Worm (Caenorhabditis elegans) whole organism, L1 larva: ENCODE results near the gene F58B4.2.
A peak's percentile ranks its signal among the peaks of the same experiment; 100 is the strongest.

ENCODE experiments used
- C16A3.4 ChIP-seq: fragments of 150-350 bp; optimal IDR thresholded peaks from 2 replicates; lab custom pipeline; 2014; ENCODE audit warnings: missing biosample characterization, missing genetic modification characterization
- Y116A8C.19 ChIP-seq: sonication (generic microtip); optimal IDR thresholded peaks from 2 replicates; lab custom pipeline; 2016; ENCODE audit warnings: missing compliant biosample characterization, missing genetic modification characterization, borderline replicate concordance
- aha-1 ChIP-seq: fragments of 150-350 bp; optimal IDR thresholded peaks from 2 replicates; lab custom pipeline; 2014; ENCODE audit warnings: missing biosample characterization, missing genetic modification characterization
- aly-2 ChIP-seq: fragments of 150-350 bp; optimal IDR thresholded peaks from 2 replicates; lab custom pipeline; 2014; ENCODE audit warnings: missing biosample characterization, missing genetic modification characterization
- blmp-1 ChIP-seq: fragments of 150-350 bp; optimal IDR thresholded peaks from 2 replicates; lab custom pipeline; 2014; ENCODE audit warnings: missing biosample characterization, missing genetic modification characterization
- ceh-90 ChIP-seq: sonication (generic microtip); optimal IDR thresholded peaks from 2 replicates; lab custom pipeline; 2016; ENCODE audit warnings: missing genetic modification characterization, missing compliant biosample characterization
- dpl-1 ChIP-seq, 3 experiments: fragments of 150-350 bp in 2 of 3; sonication (generic microtip) in 1 of 3; optimal IDR thresholded peaks; 2 replicates each; lab custom pipeline; 2014 to 2017; ENCODE audit warnings: missing biosample characterization in 3 of 3, missing genetic modification characterization in 3 of 3, missing genetic modification reagents in 3 of 3
- dsc-1 ChIP-seq: sonication (generic microtip); optimal IDR thresholded peaks from 2 replicates; lab custom pipeline; 2016; ENCODE audit warnings: mild to moderate bottlenecking, missing genetic modification characterization, missing compliant biosample characterization
- efl-1 ChIP-seq, 4 experiments: fragments of 150-350 bp; optimal IDR thresholded peaks in 3 of 4; peaks in 1 of 4; 1 replicate in 1 of 4; 2 replicates in 3 of 4; lab custom pipeline; 2014; ENCODE audit warnings: missing biosample characterization in 2 of 4, missing genetic modification characterization in 2 of 4, missing genetic modification reagents in 2 of 4
- efl-3 ChIP-seq: fragments of 200-800 bp; sonication (Bioruptor generic); optimal IDR thresholded peaks from 2 replicates; lab custom pipeline; 2018; ENCODE audit warnings: mild to moderate bottlenecking, missing genetic modification characterization, missing compliant biosample characterization
- elt-2 ChIP-seq: sonication (generic microtip); optimal IDR thresholded peaks from 2 replicates; lab custom pipeline; 2016; ENCODE audit warnings: missing genetic modification characterization, mild to moderate bottlenecking, inconsistent platforms, missing compliant biosample characterization, missing genetic modification reagents
- fkh-10 ChIP-seq: sonication (generic microtip); optimal IDR thresholded peaks from 2 replicates; lab custom pipeline; 2017; ENCODE audit warnings: missing biosample characterization, missing genetic modification reagents, missing genetic modification characterization
- fkh-8 ChIP-seq: sonication (generic microtip); optimal IDR thresholded peaks from 2 replicates; lab custom pipeline; 2016; ENCODE audit warnings: mild to moderate bottlenecking, missing genetic modification characterization, missing compliant biosample characterization
- grh-1 ChIP-seq: fragments of 200-800 bp; sonication (Bioruptor generic); IDR thresholded peaks from 2 replicates; pipeline ENCODE4 v1.3.6; 2022; ENCODE audit warnings: missing genetic modification reagents, missing genetic modification characterization, missing compliant biosample characterization
- irx-1 ChIP-seq: sonication (generic microtip); optimal IDR thresholded peaks from 2 replicates; lab custom pipeline; 2016; ENCODE audit warnings: missing genetic modification characterization, missing compliant biosample characterization
- jun-1 ChIP-seq: fragments of 150-350 bp; optimal IDR thresholded peaks from 2 replicates; lab custom pipeline; 2014; ENCODE audit warnings: missing biosample characterization, missing genetic modification reagents, missing genetic modification characterization
- lin-13 ChIP-seq: fragments of 150-350 bp; optimal IDR thresholded peaks from 2 replicates; lab custom pipeline; 2014; ENCODE audit warnings: missing biosample characterization, missing genetic modification reagents, missing genetic modification characterization
- lin-39 ChIP-seq: fragments of 150-350 bp; optimal IDR thresholded peaks from 2 replicates; lab custom pipeline; 2014; ENCODE audit warnings: missing biosample characterization, missing genetic modification reagents, missing genetic modification characterization
- lir-3 ChIP-seq: sonication (generic microtip); optimal IDR thresholded peaks from 2 replicates; lab custom pipeline; 2016; ENCODE audit warnings: mild to moderate bottlenecking, missing genetic modification characterization, moderate library complexity, missing compliant biosample characterization; ENCODE audit not compliant: poor library complexity
- lsy-2 ChIP-seq, 2 experiments: fragments of 150-350 bp; optimal IDR thresholded peaks; 2 replicates each; lab custom pipeline; 2014; ENCODE audit warnings: missing biosample characterization in 2 of 2, missing genetic modification characterization in 2 of 2
- mab-9 ChIP-seq: fragments of 200-800 bp; sonication (Bioruptor generic); IDR thresholded peaks from 2 replicates; pipeline ENCODE4 v1.3.6; 2022; ENCODE audit warnings: missing genetic modification reagents, missing genetic modification characterization, missing compliant biosample characterization
- mdl-1 ChIP-seq, 2 experiments: fragments of 150-350 bp; optimal IDR thresholded peaks; 2 replicates each; lab custom pipeline; 2014 to 2017; ENCODE audit warnings: missing biosample characterization in 2 of 2, missing genetic modification characterization in 2 of 2, inconsistent platforms in 1 of 2
- mef-2 ChIP-seq: fragments of 150-350 bp; optimal IDR thresholded peaks from 2 replicates; lab custom pipeline; 2014; ENCODE audit warnings: missing biosample characterization, missing genetic modification characterization
- mep-1 ChIP-seq: fragments of 150-350 bp; optimal IDR thresholded peaks from 2 replicates; lab custom pipeline; 2014; ENCODE audit warnings: missing biosample characterization, missing genetic modification characterization
- nhr-12 ChIP-seq: sonication (generic microtip); optimal IDR thresholded peaks from 2 replicates; lab custom pipeline; 2017; ENCODE audit warnings: missing biosample characterization, missing genetic modification characterization
- nhr-19 ChIP-seq: fragments of 200-800 bp; sonication (Bioruptor generic); conservative IDR thresholded peaks from 2 replicates; pipeline ENCODE4 v1.3.6; 2022; ENCODE audit warnings: missing genetic modification characterization, missing compliant biosample characterization
- nhr-20 ChIP-seq: sonication (generic microtip); optimal IDR thresholded peaks from 2 replicates; lab custom pipeline; 2016; ENCODE audit warnings: mild to moderate bottlenecking, missing genetic modification characterization, missing compliant biosample characterization
- nhr-28 ChIP-seq: fragments of 150-350 bp; optimal IDR thresholded peaks from 2 replicates; lab custom pipeline; 2014; ENCODE audit warnings: missing biosample characterization, missing genetic modification characterization
- nhr-76 ChIP-seq: sonication (generic microtip); optimal IDR thresholded peaks from 2 replicates; lab custom pipeline; 2017; ENCODE audit warnings: missing biosample characterization, missing genetic modification characterization
- nhr-84 ChIP-seq: sonication (generic microtip); optimal IDR thresholded peaks from 2 replicates; lab custom pipeline; 2017; ENCODE audit warnings: missing biosample characterization, missing genetic modification characterization
- nhr-85 ChIP-seq: sonication (generic microtip); peaks from one replicate; lab custom pipeline; 2016; ENCODE audit warnings: missing genetic modification characterization, inconsistent platforms, missing compliant biosample characterization
- pag-3 ChIP-seq: sonication (generic microtip); optimal IDR thresholded peaks from 2 replicates; lab custom pipeline; 2017; ENCODE audit warnings: missing genetic modification characterization, mild to moderate bottlenecking, missing compliant biosample characterization, antibody characterized with exemption, borderline replicate concordance; ENCODE audit not compliant: insufficient read depth
- pax-3 ChIP-seq: fragments of 200-800 bp; sonication (Bioruptor generic); optimal IDR thresholded peaks from 2 replicates; lab custom pipeline; 2018; ENCODE audit warnings: mild to moderate bottlenecking, missing genetic modification characterization, moderate library complexity, missing compliant biosample characterization
- pqm-1 ChIP-seq: sonication (generic microtip); optimal IDR thresholded peaks from 3 replicates; lab custom pipeline; 2017; ENCODE audit warnings: missing biosample characterization, missing genetic modification characterization
- rnt-1 ChIP-seq: sonication (generic microtip); optimal IDR thresholded peaks from 2 replicates; lab custom pipeline; 2016; ENCODE audit warnings: mild to moderate bottlenecking, missing genetic modification characterization, moderate library complexity, missing compliant biosample characterization
- snpc-4 ChIP-seq: fragments of 150-350 bp; optimal IDR thresholded peaks from 2 replicates; lab custom pipeline; 2014; ENCODE audit warnings: missing biosample characterization, missing genetic modification characterization
- snu-23 ChIP-seq: sonication (generic microtip); optimal IDR thresholded peaks from 2 replicates; lab custom pipeline; 2016; ENCODE audit warnings: missing genetic modification characterization, missing compliant biosample characterization
- sup-37 ChIP-seq: fragments of 200-800 bp; sonication (Bioruptor generic); optimal IDR thresholded peaks from 2 replicates; lab custom pipeline; 2018; ENCODE audit warnings: mild to moderate bottlenecking, missing genetic modification characterization, missing compliant biosample characterization
- unc-30 ChIP-seq: sonication (generic microtip); optimal IDR thresholded peaks from 2 replicates; lab custom pipeline; 2017; ENCODE audit warnings: missing biosample characterization, missing genetic modification characterization
- unc-62 ChIP-seq: fragments of 150-350 bp; optimal IDR thresholded peaks from 2 replicates; lab custom pipeline; 2014; ENCODE audit warnings: missing biosample characterization, missing genetic modification reagents, missing genetic modification characterization
- unc-98 ChIP-seq: fragments of 200-800 bp; sonication (Bioruptor generic); IDR thresholded peaks from 2 replicates; pipeline ENCODE4 v1.3.6; 2022; ENCODE audit warnings: missing genetic modification characterization, missing compliant biosample characterization
- vab-15 ChIP-seq: sonication (generic microtip); optimal IDR thresholded peaks from 2 replicates; lab custom pipeline; 2017; ENCODE audit warnings: missing genotype, mild to moderate bottlenecking, missing genetic modification characterization, missing compliant biosample characterization
- zag-1 ChIP-seq: fragments of 150-350 bp; optimal IDR thresholded peaks from 2 replicates; lab custom pipeline; 2014; ENCODE audit warnings: missing biosample characterization, missing genetic modification characterization
- ztf-11 ChIP-seq, 2 experiments: sonication (generic microtip); optimal IDR thresholded peaks; 2 replicates each; lab custom pipeline; 2016 to 2017; ENCODE audit warnings: missing genetic modification characterization in 2 of 2, missing biosample characterization in 1 of 2, missing compliant biosample characterization in 1 of 2
- ztf-4 ChIP-seq: fragments of 150-350 bp; optimal IDR thresholded peaks from 2 replicates; lab custom pipeline; 2014; ENCODE audit warnings: missing biosample characterization, missing genetic modification characterization

Gene F58B4.2

ce11 chrV:10918373-10918772, at the start of gene F58B4.2:
Gene F58B4.2 (minus strand): TSS chrV:10918473.
- TF ChIP-seq zag-1 (tag; lab: Kevin White, UChicago) (no peak), sup-37 (no peak), dpl-1 (GFP tag; optimal IDR thresholded peaks at IDR 0.05; lab: Kevin White, UChicago) (no peak), mdl-1 (tag; optimal IDR thresholded peaks at IDR 0.05; lab: Kevin White, UChicago) (no peak), dsc-1 (tag; lab: Kevin White, UChicago) (no peak), mab-9 (no peak), rnt-1 (tag; lab: Kevin White, UChicago) (no peak), nhr-19 (GFP tag; lab: Robert Waterston, UW) (no peak), ceh-90 (no peak), pax-3 (tag; lab: Kevin White, UChicago) (no peak), unc-62 (no peak), blmp-1 (tag; lab: Kevin White, UChicago) (no peak), nhr-76 (tag; lab: Kevin White, UChicago) (no peak), vab-15 (tag; lab: Kevin White, UChicago) (no peak), fkh-10 (GFP tag; lab: Kevin White, UChicago) (no peak)

ce11 chrV:10967594-10968273, 49.5 kb upstream of the F58B4.2 start:
- TF ChIP-seq aha-1 (tag; lab: Kevin White, UChicago) (no peak), zag-1 (tag; lab: Kevin White, UChicago) (no peak), efl-1 (optimal IDR thresholded peaks at IDR 0.05; lab: Kevin White, UChicago) (no peak), efl-1 (GFP tag; optimal IDR thresholded peaks at IDR 0.05 in 1 of 2; lab: Kevin White, UChicago) (peak in 1 of 2 experiments; percentile 24), nhr-85 (tag; lab: Kevin White, UChicago) (peak; percentile 4), fkh-10 (GFP tag; lab: Kevin White, UChicago) (no peak), lsy-2 (tag; optimal IDR thresholded peaks at IDR 0.05; lab: Kevin White, UChicago) (peak in 1 of 2 experiments; percentile 27), unc-62 (no peak)
- TF ChIP-seq, all 84 proteins: peak for 3

ce11 chrV:10966874-10967273, 48.6 kb upstream of the F58B4.2 start:
- TF ChIP-seq efl-1 (optimal IDR thresholded peaks at IDR 0.05; lab: Kevin White, UChicago) (no peak), efl-1 (GFP tag; optimal IDR thresholded peaks at IDR 0.05 in 1 of 2; lab: Kevin White, UChicago) (peak in 1 of 2 experiments; percentile 17), mef-2 (no peak), aly-2 (tag; lab: Kevin White, UChicago) (no peak), unc-98 (GFP tag; lab: Robert Waterston, UW) (no peak)

ce11 chrV:10965501-10965900, 47.2 kb upstream of the F58B4.2 start, which contains the start of the genes ctf-4 and eef-1G:
Gene ctf-4 (minus strand): TSS chrV:10965539.
Gene eef-1G (plus strand): TSS chrV:10965719.
- TF ChIP-seq pqm-1 (tag; lab: Kevin White, UChicago) (no peak), snu-23 (GFP tag; lab: Kevin White, UChicago) (peak; percentile 98), efl-1 (optimal IDR thresholded peaks at IDR 0.05; lab: Kevin White, UChicago) (peak; percentile 96 to 99), efl-1 (GFP tag; optimal IDR thresholded peaks at IDR 0.05 in 1 of 2; lab: Kevin White, UChicago) (peak; percentile 94 to 99), ztf-11 (tag; optimal IDR thresholded peaks at IDR 0.05; lab: Kevin White, UChicago) (peak in 1 of 2 experiments; percentile 67), grh-1 (GFP tag; lab: Robert Waterston, UW) (peak; percentile 93), Y116A8C.19 (tag; lab: Kevin White, UChicago) (no peak), nhr-28 (tag; lab: Kevin White, UChicago) (no peak), fkh-8 (peak; percentile 97), lin-13 (GFP tag; lab: Kevin White, UChicago) (peak; percentile 95), mep-1 (tag; lab: Kevin White, UChicago) (peak; percentile 98), lir-3 (peak; percentile 81), blmp-1 (tag; lab: Kevin White, UChicago) (peak; percentile 92), nhr-20 (tag; lab: Kevin White, UChicago) (peak; percentile 99), irx-1 (tag; lab: Kevin White, UChicago) (peak; percentile 90), snpc-4 (tag; lab: Kevin White, UChicago) (no peak), ztf-4 (peak; percentile 93), elt-2 (tag; lab: Kevin White, UChicago) (peak; percentile 92), nhr-84 (no peak), lsy-2 (tag; optimal IDR thresholded peaks at IDR 0.05; lab: Kevin White, UChicago) (peak; percentile 94 to 97), lin-39 (tag; lab: Kevin White, UChicago) (peak; percentile 82), efl-3 (GFP tag; lab: Kevin White, UChicago) (no peak), pag-3 (tag; lab: Kevin White, UChicago) (no peak), jun-1 (peak; percentile 91), dpl-1 (GFP tag; optimal IDR thresholded peaks at IDR 0.05; lab: Kevin White, UChicago) (peak; percentile 95 to 96 (median 95)), C16A3.4 (peak; percentile 98), unc-30 (tag; lab: Kevin White, UChicago) (no peak), nhr-12 (tag; lab: Kevin White, UChicago) (no peak)
